Worm (Caenorhabditis elegans): ENCODE results near the gene puf-11.

ce11 chrIV:6395190-6395589 lies 26.2 kb upstream of the puf-11 start:
- TF ChIP-seq ama-1 (optimal IDR thresholded peaks at IDR 0.05) (no peak), nhr-12 (tag; optimal IDR thresholded peaks at IDR 0.05) (no peak), elt-3 (tag; optimal IDR thresholded peaks at IDR 0.05) (no peak), ztf-11 (tag; optimal IDR thresholded peaks at IDR 0.05) (no peak), ZK546.5 (tag; optimal IDR thresholded peaks at IDR 0.05) (no peak), unc-39 (tag; optimal IDR thresholded peaks at IDR 0.05) (no peak), F13H6.1 (tag; optimal IDR thresholded peaks at IDR 0.05) (no peak), zag-1 (tag; optimal IDR thresholded peaks at IDR 0.05) (no peak), lin-39 (tag; optimal IDR thresholded peaks at IDR 0.05) (no peak), nhr-10 (tag; optimal IDR thresholded peaks at IDR 0.05) (no peak), ceh-82 (tag; optimal IDR thresholded peaks at IDR 0.05) (no peak)

Measured in whole organism, L2 larva.